Worm (Caenorhabditis elegans) whole organism, L1 larva: Measurements from ENCODE around the gene T19D2.3.

Source experiments
- C16A3.4 ChIP-seq: fragments of 150-350 bp; optimal IDR thresholded peaks from 2 replicates; lab custom pipeline; 2014; ENCODE audit warnings: missing biosample characterization, missing genetic modification characterization
- blmp-1 ChIP-seq: fragments of 150-350 bp; optimal IDR thresholded peaks from 2 replicates; lab custom pipeline; 2014; ENCODE audit warnings: missing biosample characterization, missing genetic modification characterization
- ceh-82 ChIP-seq, 3 experiments: fragments of 150-350 bp in 1 of 3; sonication (generic microtip) in 2 of 3; optimal IDR thresholded peaks; 2 replicates each; lab custom pipeline; 2014 to 2017; ENCODE audit warnings: missing biosample characterization in 3 of 3, missing genetic modification characterization in 3 of 3
- ceh-88 ChIP-seq: fragments of 200-800 bp; sonication (Bioruptor generic); IDR thresholded peaks from 2 replicates; pipeline ENCODE4 v1.3.6; 2022; ENCODE audit warnings: missing genetic modification characterization, missing compliant biosample characterization
- ceh-90 ChIP-seq: sonication (generic microtip); optimal IDR thresholded peaks from 2 replicates; lab custom pipeline; 2016; ENCODE audit warnings: missing genetic modification characterization, missing compliant biosample characterization
- efl-3 ChIP-seq: fragments of 200-800 bp; sonication (Bioruptor generic); optimal IDR thresholded peaks from 2 replicates; lab custom pipeline; 2018; ENCODE audit warnings: mild to moderate bottlenecking, missing genetic modification characterization, missing compliant biosample characterization
- elt-2 ChIP-seq: sonication (generic microtip); optimal IDR thresholded peaks from 2 replicates; lab custom pipeline; 2016; ENCODE audit warnings: missing genetic modification characterization, mild to moderate bottlenecking, inconsistent platforms, missing compliant biosample characterization, missing genetic modification reagents
- fkh-10 ChIP-seq: sonication (generic microtip); optimal IDR thresholded peaks from 2 replicates; lab custom pipeline; 2017; ENCODE audit warnings: missing biosample characterization, missing genetic modification reagents, missing genetic modification characterization
- fkh-4 ChIP-seq: sonication (generic microtip); optimal IDR thresholded peaks from 2 replicates; lab custom pipeline; 2016; ENCODE audit warnings: missing compliant biosample characterization, missing genetic modification characterization, borderline replicate concordance
- jun-1 ChIP-seq: fragments of 150-350 bp; optimal IDR thresholded peaks from 2 replicates; lab custom pipeline; 2014; ENCODE audit warnings: missing biosample characterization, missing genetic modification reagents, missing genetic modification characterization
- lin-13 ChIP-seq: fragments of 150-350 bp; optimal IDR thresholded peaks from 2 replicates; lab custom pipeline; 2014; ENCODE audit warnings: missing biosample characterization, missing genetic modification reagents, missing genetic modification characterization
- lin-14 ChIP-seq: fragments of 200-800 bp; sonication (Bioruptor generic); optimal IDR thresholded peaks from 2 replicates; lab custom pipeline; 2018; ENCODE audit warnings: mild to moderate bottlenecking, missing genetic modification characterization, moderate library complexity, missing compliant biosample characterization
- lin-35 ChIP-seq, 2 experiments: fragments of 150-350 bp; optimal IDR thresholded peaks; 2 replicates each; lab custom pipeline; 2014; ENCODE audit warnings: missing biosample characterization in 2 of 2, missing genetic modification characterization in 2 of 2, missing genetic modification reagents in 2 of 2
- lsy-2 ChIP-seq, 2 experiments: fragments of 150-350 bp; optimal IDR thresholded peaks; 2 replicates each; lab custom pipeline; 2014; ENCODE audit warnings: missing biosample characterization in 2 of 2, missing genetic modification characterization in 2 of 2
- mdl-1 ChIP-seq, 2 experiments: fragments of 150-350 bp; optimal IDR thresholded peaks; 2 replicates each; lab custom pipeline; 2014 to 2017; ENCODE audit warnings: missing biosample characterization in 2 of 2, missing genetic modification characterization in 2 of 2, inconsistent platforms in 1 of 2
- mep-1 ChIP-seq: fragments of 150-350 bp; optimal IDR thresholded peaks from 2 replicates; lab custom pipeline; 2014; ENCODE audit warnings: missing biosample characterization, missing genetic modification characterization
- nhr-12 ChIP-seq: sonication (generic microtip); optimal IDR thresholded peaks from 2 replicates; lab custom pipeline; 2017; ENCODE audit warnings: missing biosample characterization, missing genetic modification characterization
- nhr-19 ChIP-seq: fragments of 200-800 bp; sonication (Bioruptor generic); conservative IDR thresholded peaks from 2 replicates; pipeline ENCODE4 v1.3.6; 2022; ENCODE audit warnings: missing genetic modification characterization, missing compliant biosample characterization
- nhr-20 ChIP-seq: sonication (generic microtip); optimal IDR thresholded peaks from 2 replicates; lab custom pipeline; 2016; ENCODE audit warnings: mild to moderate bottlenecking, missing genetic modification characterization, missing compliant biosample characterization
- nhr-47 ChIP-seq: sonication (generic microtip); optimal IDR thresholded peaks from 2 replicates; lab custom pipeline; 2016; ENCODE audit warnings: mild to moderate bottlenecking, missing genetic modification characterization, moderate library complexity, missing compliant biosample characterization
- nhr-71 ChIP-seq: sonication (generic microtip); optimal IDR thresholded peaks from 2 replicates; lab custom pipeline; 2016; ENCODE audit warnings: mild to moderate bottlenecking, missing genetic modification characterization, moderate library complexity, missing compliant biosample characterization
- nhr-76 ChIP-seq: sonication (generic microtip); optimal IDR thresholded peaks from 2 replicates; lab custom pipeline; 2017; ENCODE audit warnings: missing biosample characterization, missing genetic modification characterization
- nhr-77 ChIP-seq: fragments of 150-350 bp; optimal IDR thresholded peaks from 2 replicates; lab custom pipeline; 2014; ENCODE audit warnings: missing biosample characterization, missing genetic modification characterization
- nhr-84 ChIP-seq: sonication (generic microtip); optimal IDR thresholded peaks from 2 replicates; lab custom pipeline; 2017; ENCODE audit warnings: missing biosample characterization, missing genetic modification characterization
- pag-3 ChIP-seq: sonication (generic microtip); optimal IDR thresholded peaks from 2 replicates; lab custom pipeline; 2017; ENCODE audit warnings: missing genetic modification characterization, mild to moderate bottlenecking, missing compliant biosample characterization, antibody characterized with exemption, borderline replicate concordance; ENCODE audit not compliant: insufficient read depth
- pax-3 ChIP-seq: fragments of 200-800 bp; sonication (Bioruptor generic); optimal IDR thresholded peaks from 2 replicates; lab custom pipeline; 2018; ENCODE audit warnings: mild to moderate bottlenecking, missing genetic modification characterization, moderate library complexity, missing compliant biosample characterization
- pqm-1 ChIP-seq: sonication (generic microtip); optimal IDR thresholded peaks from 3 replicates; lab custom pipeline; 2017; ENCODE audit warnings: missing biosample characterization, missing genetic modification characterization
- rnt-1 ChIP-seq: sonication (generic microtip); optimal IDR thresholded peaks from 2 replicates; lab custom pipeline; 2016; ENCODE audit warnings: mild to moderate bottlenecking, missing genetic modification characterization, moderate library complexity, missing compliant biosample characterization
- skn-1 ChIP-seq: fragments of 150-350 bp; optimal IDR thresholded peaks from 2 replicates; lab custom pipeline; 2014; ENCODE audit warnings: missing biosample characterization, missing genetic modification characterization
- snpc-4 ChIP-seq: fragments of 150-350 bp; optimal IDR thresholded peaks from 2 replicates; lab custom pipeline; 2014; ENCODE audit warnings: missing biosample characterization, missing genetic modification characterization
- snu-23 ChIP-seq: sonication (generic microtip); optimal IDR thresholded peaks from 2 replicates; lab custom pipeline; 2016; ENCODE audit warnings: missing genetic modification characterization, missing compliant biosample characterization
- sptf-1 ChIP-seq: fragments of 150-350 bp; optimal IDR thresholded peaks from 2 replicates; lab custom pipeline; 2014; ENCODE audit warnings: missing biosample characterization, missing genetic modification characterization
- tbx-2 ChIP-seq: sonication (generic microtip); optimal IDR thresholded peaks from 2 replicates; lab custom pipeline; 2016; ENCODE audit warnings: missing genetic modification characterization, missing compliant biosample characterization
- unc-62 ChIP-seq: fragments of 150-350 bp; optimal IDR thresholded peaks from 2 replicates; lab custom pipeline; 2014; ENCODE audit warnings: missing biosample characterization, missing genetic modification reagents, missing genetic modification characterization
- xbp-1 ChIP-seq: sonication (generic microtip); optimal IDR thresholded peaks from 2 replicates; lab custom pipeline; 2016; ENCODE audit warnings: missing genetic modification characterization, missing compliant biosample characterization
- zag-1 ChIP-seq: fragments of 150-350 bp; optimal IDR thresholded peaks from 2 replicates; lab custom pipeline; 2014; ENCODE audit warnings: missing biosample characterization, missing genetic modification characterization
- ztf-4 ChIP-seq: fragments of 150-350 bp; optimal IDR thresholded peaks from 2 replicates; lab custom pipeline; 2014; ENCODE audit warnings: missing biosample characterization, missing genetic modification characterization

T19D2.3 gene

ce11 chrX:3960345-3960744 lies 21.3 kb downstream of the T19D2.3 start:
- TF ChIP-seq fkh-10 (GFP tag; lab: Kevin White, UChicago), result peak; percentile 80
- no peak for TF ChIP-seq nhr-84 (tag; lab: Kevin White, UChicago)
- no peak for TF ChIP-seq nhr-76 (tag; lab: Kevin White, UChicago)
- no peak for TF ChIP-seq snpc-4 (tag; lab: Kevin White, UChicago)
- TF ChIP-seq rnt-1 (tag; lab: Kevin White, UChicago), result peak; percentile 20
- peak; percentile 9 for TF ChIP-seq nhr-71
- peak; percentile 62 for TF ChIP-seq lin-14 (GFP tag; lab: Kevin White, UChicago)
- no peak for TF ChIP-seq skn-1 (tag; lab: Kevin White, UChicago)
- TF ChIP-seq lin-13 (GFP tag; lab: Kevin White, UChicago), result no peak

ce11 chrX:3966332-3966731 lies 27.3 kb downstream of the T19D2.3 start, which contains the start of gene C16B8.2:
C16B8.2 (minus strand) TSS chrX:3966432.
- TF ChIP-seq ceh-90 (tag; lab: Kevin White, UChicago) (no peak), fkh-4 (tag; lab: Kevin White, UChicago) (no peak), skn-1 (tag; lab: Kevin White, UChicago) (no peak), pqm-1 (tag; lab: Kevin White, UChicago) (no peak), nhr-47 (no peak), tbx-2 (tag; lab: Kevin White, UChicago) (no peak), pag-3 (tag; lab: Kevin White, UChicago) (no peak), nhr-77 (no peak), unc-62 (GFP tag; lab: Kevin White, UChicago) (no peak), nhr-76 (tag; lab: Kevin White, UChicago) (no peak), pax-3 (tag; lab: Kevin White, UChicago) (no peak), ceh-88 (GFP tag; lab: Robert Waterston, UW) (no peak), lin-14 (GFP tag; lab: Kevin White, UChicago) (no peak), efl-3 (GFP tag; lab: Kevin White, UChicago) (no peak)

ce11 chrX:3968209-3968960 lies 29.3 kb downstream of the T19D2.3 start, which contains the start of gene C16B8.3:
C16B8.3 (minus strand) TSS chrX:3968634.
- TF ChIP-seq mdl-1 (tag; optimal IDR thresholded peaks at IDR 0.05; lab: Kevin White, UChicago) (peak in 1 of 2 experiments; percentile 3), nhr-20 (tag; lab: Kevin White, UChicago) (peak; percentile 10), pqm-1 (tag; lab: Kevin White, UChicago) (no peak), elt-2 (tag; lab: Kevin White, UChicago) (peak; percentile 73), lin-35 (GFP tag; optimal IDR thresholded peaks at IDR 0.05; lab: Kevin White, UChicago) (peak in 1 of 2 experiments; percentile 23)

ce11 chrX:3969353-3969752 lies 30.3 kb downstream of the T19D2.3 start:
- TF ChIP-seq nhr-71 (peak; percentile 22), lsy-2 (tag; optimal IDR thresholded peaks at IDR 0.05; lab: Kevin White, UChicago) (no peak), nhr-19 (GFP tag; lab: Robert Waterston, UW) (peak; percentile 7; the same call in 1 of the 2 replicates), ceh-82 (tag; optimal IDR thresholded peaks at IDR 0.05; lab: Kevin White, UChicago) (peak in 1 of 3 experiments; percentile 3), jun-1 (peak; percentile 58), rnt-1 (tag; lab: Kevin White, UChicago) (peak; percentile 66), snu-23 (GFP tag; lab: Kevin White, UChicago) (peak; percentile 19), zag-1 (tag; lab: Kevin White, UChicago) (no peak), mdl-1 (tag; optimal IDR thresholded peaks at IDR 0.05; lab: Kevin White, UChicago) (peak in 1 of 2 experiments; percentile 6), xbp-1 (tag; lab: Kevin White, UChicago) (peak; percentile 12), nhr-12 (tag; lab: Kevin White, UChicago) (no peak), skn-1 (tag; lab: Kevin White, UChicago) (peak; percentile 14), sptf-1 (tag; lab: Kevin White, UChicago) (no peak), C16A3.4 (tag; lab: Kevin White, UChicago) (peak; percentile 15), lin-35 (GFP tag; optimal IDR thresholded peaks at IDR 0.05; lab: Kevin White, UChicago) (peak in 1 of 2 experiments; percentile 51), ztf-4 (tag; lab: Kevin White, UChicago) (no peak), nhr-20 (tag; lab: Kevin White, UChicago) (peak; percentile 26), blmp-1 (tag; lab: Kevin White, UChicago) (peak; percentile 17), mep-1 (peak; percentile 32)
- TF ChIP-seq, all 84 proteins: peak for 14
